Fruit fly (Drosophila melanogaster) whole organism, embryonic: ENCODE data around the gene CG43672.

Source experiments
- CG10274 ChIP-seq: fragments of 200-800 bp; sonication (Bioruptor generic); optimal IDR thresholded peaks from 3 replicates; lab custom pipeline; 2017; ENCODE audit warnings: missing biosample characterization, mild to moderate bottlenecking, missing genetic modification characterization
- CG12236 ChIP-seq: fragments of 200-800 bp; sonication (Bioruptor generic); optimal IDR thresholded peaks from 2 replicates; lab custom pipeline; 2016; ENCODE audit warnings: missing biosample characterization, missing genetic modification characterization
- CG12769 ChIP-seq: fragments of 200-800 bp; sonication (Bioruptor generic); optimal IDR thresholded peaks from 2 replicates; lab custom pipeline; 2019; ENCODE audit warnings: missing biosample characterization, mild to moderate bottlenecking, missing genetic modification characterization, moderate library complexity
- CG13123 ChIP-seq: fragments of 200-800 bp; sonication (Bioruptor generic); optimal IDR thresholded peaks from 2 replicates; lab custom pipeline; 2016; ENCODE audit warnings: missing biosample characterization, missing genetic modification characterization
- CG17385 ChIP-seq: fragments of 200-800 bp; sonication (Bioruptor generic); optimal IDR thresholded peaks from 3 replicates; lab custom pipeline; 2018; ENCODE audit warnings: missing biosample characterization, mild to moderate bottlenecking, missing genetic modification characterization
- CG1792 ChIP-seq: fragments of 200-800 bp; sonication (Bioruptor generic); optimal IDR thresholded peaks from 2 replicates; lab custom pipeline; 2016; ENCODE audit warnings: missing biosample characterization, missing genetic modification characterization
- CG18476 ChIP-seq: fragments of 200-800 bp; sonication (Bioruptor generic); optimal IDR thresholded peaks from 2 replicates; lab custom pipeline; 2016; ENCODE audit warnings: missing biosample characterization, mild to moderate bottlenecking, missing genetic modification characterization
- CG31365 ChIP-seq: fragments of 200-800 bp; sonication (Bioruptor generic); optimal IDR thresholded peaks from 2 replicates; lab custom pipeline; 2018; ENCODE audit warnings: missing biosample characterization, mild to moderate bottlenecking, missing genetic modification characterization
- CG32772 ChIP-seq: fragments of 200-800 bp; sonication (Bioruptor generic); IDR thresholded peaks from 2 replicates; pipeline ENCODE4 v1.3.6; 2022; ENCODE audit warnings: missing biosample characterization, missing genetic modification characterization
- CG34422 ChIP-seq: fragments of 200-800 bp; sonication (Bioruptor generic); IDR thresholded peaks from 3 replicates; pipeline ENCODE4 v1.3.6; 2022; ENCODE audit warnings: missing biosample characterization, missing genetic modification characterization
- CG4328 ChIP-seq: fragments of 200-800 bp; sonication (Bioruptor generic); optimal IDR thresholded peaks from 3 replicates; lab custom pipeline; 2017; ENCODE audit warnings: missing biosample characterization, missing genetic modification reagents, missing genetic modification characterization
- CG6272 ChIP-seq: fragments of 200-800 bp; sonication (Bioruptor generic); IDR thresholded peaks from 2 replicates; pipeline ENCODE4 v1.3.6; 2022; ENCODE audit warnings: missing biosample characterization, missing genetic modification characterization
- CG7987 ChIP-seq: fragments of 200-800 bp; sonication (Bioruptor generic); optimal IDR thresholded peaks from 2 replicates; lab custom pipeline; 2018; ENCODE audit warnings: missing biosample characterization, mild to moderate bottlenecking, missing genetic modification characterization, moderate library complexity
- CG8765 ChIP-seq: fragments of 200-800 bp; sonication (Bioruptor generic); IDR thresholded peaks from 2 replicates; pipeline ENCODE4 v1.3.6; 2022; ENCODE audit warnings: missing biosample characterization, missing genetic modification characterization
- CG9727 ChIP-seq: fragments of 200-800 bp; sonication (Bioruptor generic); optimal IDR thresholded peaks from 3 replicates; lab custom pipeline; 2017; ENCODE audit warnings: missing biosample characterization, mild to moderate bottlenecking, missing genetic modification characterization
- Doc3 ChIP-seq: fragments of 200-800 bp; sonication (Bioruptor generic); IDR thresholded peaks from 3 replicates; pipeline ENCODE4 v1.3.6; 2022; ENCODE audit warnings: missing biosample characterization, missing genetic modification characterization; ENCODE audit not compliant: partially characterized antibody
- Eip74EF ChIP-seq, 2 experiments: fragments of 200-800 bp in 1 of 2; fragments of >200 bp in 1 of 2; sonication (Bioruptor generic) in 1 of 2; optimal IDR thresholded peaks; 2 replicates each; lab custom pipeline; 2017 to 2019; ENCODE audit warnings: missing biosample characterization in 2 of 2, missing genetic modification characterization in 2 of 2, mild to moderate bottlenecking in 1 of 2, moderate library complexity in 1 of 2
- Fer1 ChIP-seq: fragments of 200-800 bp; sonication (Bioruptor generic); optimal IDR thresholded peaks from 2 replicates; lab custom pipeline; 2017; ENCODE audit warnings: missing biosample characterization, mild to moderate bottlenecking, missing genetic modification characterization
- Gug ChIP-seq: fragments of 200-800 bp; sonication (Bioruptor generic); IDR thresholded peaks from 4 replicates; pipeline ENCODE4 v1.3.6; 2022; ENCODE audit warnings: missing biosample characterization, missing genetic modification characterization
- HmgD ChIP-seq: fragments of 200-800 bp; sonication (Bioruptor generic); optimal IDR thresholded peaks from 3 replicates; lab custom pipeline; 2016; ENCODE audit warnings: missing biosample characterization, missing genetic modification characterization
- NC2β ChIP-seq: fragments of 200-800 bp; sonication (Bioruptor generic); optimal IDR thresholded peaks from 2 replicates; lab custom pipeline; 2016; ENCODE audit warnings: missing biosample characterization, missing genetic modification characterization
- NFAT ChIP-seq: fragments of 200-800 bp; sonication (Bioruptor generic); IDR thresholded peaks from 2 replicates; pipeline ENCODE4 v1.3.6; 2022; ENCODE audit warnings: missing biosample characterization, missing genetic modification characterization
- Poxn ChIP-seq: fragments of 200-800 bp; sonication (Bioruptor generic); IDR thresholded peaks from 2 replicates; pipeline ENCODE4 v1.3.6; 2022; ENCODE audit warnings: missing biosample characterization, missing genetic modification characterization
- Sox100B ChIP-seq: fragments of 200-800 bp; sonication (Bioruptor generic); optimal IDR thresholded peaks from 3 replicates; lab custom pipeline; 2018; ENCODE audit warnings: missing biosample characterization, mild to moderate bottlenecking, missing genetic modification characterization
- Sox102F ChIP-seq: fragments of 200-800 bp; sonication (Bioruptor generic); optimal IDR thresholded peaks from 2 replicates; lab custom pipeline; 2018; ENCODE audit warnings: missing biosample characterization, mild to moderate bottlenecking, missing genetic modification characterization, moderate library complexity
- Xrp1 ChIP-seq: fragments of 200-800 bp; sonication (Bioruptor generic); IDR thresholded peaks from 2 replicates; pipeline ENCODE4 v1.3.6; 2022; ENCODE audit warnings: missing biosample characterization, missing genetic modification characterization
- amos ChIP-seq: fragments of 200-800 bp; sonication (Bioruptor generic); IDR thresholded peaks from 2 replicates; pipeline ENCODE4 v1.3.6; 2022; ENCODE audit warnings: missing biosample characterization, missing genetic modification characterization; ENCODE audit not compliant: partially characterized antibody
- aop ChIP-seq: fragments of 200-800 bp; sonication (Bioruptor generic); IDR thresholded peaks from 2 replicates; pipeline ENCODE4 v1.3.6; 2022; ENCODE audit warnings: missing biosample characterization, missing genetic modification characterization
- btn ChIP-seq: fragments of 200-800 bp; sonication (Bioruptor generic); optimal IDR thresholded peaks from 2 replicates; lab custom pipeline; 2016; ENCODE audit warnings: missing biosample characterization, missing genetic modification characterization
- cas ChIP-seq: fragments of 200-800 bp; sonication (Bioruptor generic); IDR thresholded peaks from 2 replicates; pipeline ENCODE4 v1.3.6; 2022; ENCODE audit warnings: missing biosample characterization, missing genetic modification characterization
- cato ChIP-seq: fragments of 200-800 bp; sonication (Bioruptor generic); optimal IDR thresholded peaks from 2 replicates; lab custom pipeline; 2016; ENCODE audit warnings: missing biosample characterization, missing genetic modification characterization, borderline replicate concordance
- caup ChIP-seq: fragments of 200-800 bp; sonication (Bioruptor generic); optimal IDR thresholded peaks from 3 replicates; lab custom pipeline; 2017; ENCODE audit warnings: missing biosample characterization, mild to moderate bottlenecking, missing genetic modification characterization, moderate library complexity; ENCODE audit not compliant: severe bottlenecking
- chm ChIP-seq: fragments of 200-800 bp; sonication (Bioruptor generic); IDR thresholded peaks from 2 replicates; pipeline ENCODE4 v1.3.6; 2022; ENCODE audit warnings: missing biosample characterization, missing genetic modification characterization
- crp ChIP-seq, 2 experiments: fragments of 200-800 bp; sonication (Bioruptor generic); optimal IDR thresholded peaks; 2 replicates in 1 of 2; 3 replicates in 1 of 2; lab custom pipeline; 2017; ENCODE audit warnings: missing biosample characterization in 2 of 2, missing genetic modification characterization in 2 of 2, mild to moderate bottlenecking in 1 of 2, moderate library complexity in 1 of 2
- dati ChIP-seq: fragments of 200-800 bp; sonication (Bioruptor generic); IDR thresholded peaks from 2 replicates; pipeline ENCODE4 v1.3.6; 2022; ENCODE audit warnings: missing biosample characterization, missing genetic modification characterization
- en ChIP-seq: fragments of 200-800 bp; sonication (Bioruptor generic); optimal IDR thresholded peaks from 2 replicates; lab custom pipeline; 2016; ENCODE audit warnings: missing biosample characterization, missing genetic modification characterization
- fd96Cb ChIP-seq: fragments of 200-800 bp; sonication (Bioruptor generic); optimal IDR thresholded peaks from 2 replicates; lab custom pipeline; 2018; ENCODE audit warnings: missing biosample characterization, mild to moderate bottlenecking, missing genetic modification characterization, moderate library complexity
- gem ChIP-seq: fragments of 200-800 bp; sonication (Bioruptor generic); optimal IDR thresholded peaks from 2 replicates; lab custom pipeline; 2019; ENCODE audit warnings: missing biosample characterization, mild to moderate bottlenecking, missing genetic modification characterization, moderate library complexity
- gfzf ChIP-seq: fragments of 200-800 bp; sonication (Bioruptor generic); optimal IDR thresholded peaks from 2 replicates; lab custom pipeline; 2016; ENCODE audit warnings: missing biosample characterization, mild to moderate bottlenecking, missing genetic modification characterization, moderate library complexity
- h ChIP-seq: fragments of >200 bp; optimal IDR thresholded peaks from 2 replicates; lab custom pipeline; 2017
- hbn ChIP-seq: fragments of 200-800 bp; sonication (Bioruptor generic); IDR thresholded peaks from 2 replicates; pipeline ENCODE4 v1.3.6; 2022; ENCODE audit warnings: missing biosample characterization, missing genetic modification characterization; ENCODE audit not compliant: partially characterized antibody
- lmd ChIP-seq: fragments of 200-800 bp; sonication (Bioruptor generic); IDR thresholded peaks from 2 replicates; pipeline ENCODE4 v1.3.6; 2022; ENCODE audit warnings: missing biosample characterization, missing genetic modification characterization
- lola ChIP-seq, 3 experiments: fragments of >200 bp in 2 of 3; fragments of 200-800 bp in 1 of 3; sonication (Bioruptor generic) in 1 of 3; optimal IDR thresholded peaks; 2 replicates each; lab custom pipeline; 2017 to 2019; ENCODE audit warnings: missing biosample characterization in 3 of 3, missing genetic modification characterization in 3 of 3, mild to moderate bottlenecking in 1 of 3, moderate library complexity in 1 of 3
- salm ChIP-seq: fragments of 200-800 bp; sonication (Bioruptor generic); optimal IDR thresholded peaks from 2 replicates; lab custom pipeline; 2018; ENCODE audit warnings: missing biosample characterization, mild to moderate bottlenecking, missing genetic modification characterization
- sens ChIP-seq: fragments of 200-800 bp; sonication (Bioruptor generic); peaks from one replicate; lab custom pipeline; 2016; ENCODE audit warnings: missing biosample characterization, missing genetic modification characterization
- slbo ChIP-seq: fragments of 200-800 bp; sonication (Bioruptor generic); IDR thresholded peaks from 2 replicates; pipeline ENCODE4 v1.3.6; 2022; ENCODE audit warnings: missing biosample characterization, missing genetic modification characterization
- sr ChIP-seq: fragments of 200-800 bp; sonication (Bioruptor generic); IDR thresholded peaks from 3 replicates; pipeline ENCODE4 v1.3.6; 2022; ENCODE audit warnings: missing biosample characterization, missing genetic modification characterization
- tgo ChIP-seq: fragments of 200-800 bp; sonication (Bioruptor generic); IDR thresholded peaks from 3 replicates; pipeline ENCODE4 v1.3.6; 2022; ENCODE audit warnings: missing biosample characterization, missing genetic modification characterization
- toy ChIP-seq: fragments of 200-800 bp; sonication (Bioruptor generic); IDR thresholded peaks from 2 replicates; pipeline ENCODE4 v1.3.6; 2022; ENCODE audit warnings: missing biosample characterization, missing genetic modification characterization
- unpg ChIP-seq: fragments of 200-800 bp; sonication (Bioruptor generic); optimal IDR thresholded peaks from 3 replicates; lab custom pipeline; 2018; ENCODE audit warnings: missing biosample characterization, mild to moderate bottlenecking, missing genetic modification characterization, moderate library complexity
- vvl ChIP-seq: fragments of 200-800 bp; sonication (Bioruptor generic); IDR thresholded peaks from 2 replicates; pipeline ENCODE4 v1.3.6; 2022; ENCODE audit warnings: missing biosample characterization, missing genetic modification characterization
- wek ChIP-seq: fragments of 200-800 bp; sonication (Bioruptor generic); optimal IDR thresholded peaks from 3 replicates; lab custom pipeline; 2018; ENCODE audit warnings: missing biosample characterization, mild to moderate bottlenecking, missing genetic modification characterization, moderate library complexity

The CG43672 gene

dm6 chrX:15762723-15763122 is 10.0 kb upstream of the CG43672 start, which contains the start of gene Polr3A:
Gene Polr3A, plus strand, starts transcription at chrX:15762956.
- TF ChIP-seq CG34422 (peak; percentile 36; the same call in 1 of the 3 replicates), Sox100B (GFP tag; lab: Kevin White, UChicago) (no peak), CG17385 (GFP tag; lab: Kevin White, UChicago) (no peak), HmgD (GFP tag; lab: Kevin White, UChicago) (no peak), toy (GFP tag; lab: Robert Waterston, UW) (no peak), NFAT (GFP tag; lab: Robert Waterston, UW) (no peak), lola (GFP tag; optimal IDR thresholded peaks at IDR 0.05; lab: Kevin White, UChicago) (no peak), Eip74EF (GFP tag; optimal IDR thresholded peaks at IDR 0.05; lab: Kevin White, UChicago) (no peak), slbo (GFP tag; lab: Robert Waterston, UW) (no peak), en (GFP tag; lab: Kevin White, UChicago) (no peak), salm (tag; lab: Kevin White, UChicago) (no peak), NC2β (GFP tag; lab: Kevin White, UChicago) (no peak), CG8765 (GFP tag; lab: Robert Waterston, UW) (no peak), CG4328 (GFP tag; lab: Kevin White, UChicago) (no peak), wek (no peak), crp (GFP tag; optimal IDR thresholded peaks at IDR 0.05; lab: Kevin White, UChicago) (no peak), vvl (no peak), CG31365 (no peak), Doc3 (GFP tag; lab: Robert Waterston, UW) (0 out of 3 replicates have a peak, but pooled peaks have one; percentile 38), CG13123 (GFP tag; lab: Kevin White, UChicago) (no peak), CG1792 (GFP tag; lab: Kevin White, UChicago) (no peak), cas (GFP tag; lab: Robert Waterston, UW) (no peak), lmd (GFP tag; lab: Robert Waterston, UW) (no peak), cato (no peak), gem (tag; lab: Kevin White, UChicago) (no peak), CG32772 (GFP tag; lab: Robert Waterston, UW) (no peak), sr (GFP tag; lab: Robert Waterston, UW) (no peak), CG12769 (tag; lab: Kevin White, UChicago) (no peak), Sox102F (GFP tag; lab: Kevin White, UChicago) (no peak), CG10274 (GFP tag; lab: Kevin White, UChicago) (no peak), unpg (GFP tag; lab: Kevin White, UChicago) (no peak), CG18476 (GFP tag; lab: Kevin White, UChicago) (no peak), Xrp1 (GFP tag; lab: Robert Waterston, UW) (no peak), h (lab: Kevin White, UChicago) (no peak), amos (GFP tag; lab: Robert Waterston, UW) (peak; percentile 71), Fer1 (no peak), caup (GFP tag; lab: Kevin White, UChicago) (no peak), CG7987 (GFP tag; lab: Kevin White, UChicago) (no peak), sens (no peak), CG12236 (GFP tag; lab: Kevin White, UChicago) (no peak), btn (GFP tag; lab: Kevin White, UChicago) (no peak), CG6272 (GFP tag; lab: Robert Waterston, UW) (no peak), fd96Cb (tag; lab: Kevin White, UChicago) (no peak), Gug (no peak), tgo (GFP tag; lab: Robert Waterston, UW) (no peak), hbn (peak; percentile 41), dati (GFP tag; lab: Robert Waterston, UW) (no peak), aop (GFP tag; lab: Robert Waterston, UW) (no peak), CG9727 (GFP tag; lab: Kevin White, UChicago) (no peak), chm (GFP tag; lab: Robert Waterston, UW) (no peak), Poxn (no peak), gfzf (peak; percentile 67)
